Fruit fly (Drosophila melanogaster) Kc167 (cell line): ENCODE data around the gene Larp4B.

Source experiments
- Myc ChIP-seq: fragments of >200 bp; optimal IDR thresholded peaks from 2 replicates; lab custom pipeline; 2017; ENCODE audit warnings: missing external identifiers
- Sin3A ChIP-seq: fragments of >200 bp; optimal IDR thresholded peaks from 2 replicates; lab custom pipeline; 2018; ENCODE audit warnings: missing external identifiers
- h ChIP-seq: fragments of >200 bp; optimal IDR thresholded peaks from 3 replicates; lab custom pipeline; 2018; ENCODE audit warnings: missing external identifiers
- insv ChIP-seq: fragments of >200 bp; optimal IDR thresholded peaks from 3 replicates; lab custom pipeline; 2018; ENCODE audit warnings: missing external identifiers
- psq ChIP-seq: fragments of >200 bp; optimal IDR thresholded peaks from 2 replicates; lab custom pipeline; 2017; ENCODE audit warnings: missing external identifiers
- ttk ChIP-seq: sonication (Bioruptor generic); optimal IDR thresholded peaks from 2 replicates; lab custom pipeline; 2017; ENCODE audit warnings: missing external identifiers

Larp4B gene

dm6 chr3L:3198447-3199402, 25.9 kb upstream of the Larp4B start, which contains the start of the genes CG32276 and gry:
Gene CG32276, minus strand, starts transcription at chr3L:3199047.
Gene gry, plus strand, starts transcription at chr3L:3199090.
- TF ChIP-seq Sin3A (no peak), insv (lab: Kevin White, UChicago) (no peak), ttk (lab: Kevin White, UChicago) (no peak), Myc (lab: Kevin White, UChicago) (no peak), h (lab: Kevin White, UChicago) (no peak), psq (lab: Kevin White, UChicago) (no peak)

dm6 chr3L:3203062-3203461, 21.6 kb upstream of the Larp4B start, which contains the start of gene CG32271:
Gene CG32271, minus strand, starts transcription at chr3L:3203162.
- no peak for TF ChIP-seq ttk (lab: Kevin White, UChicago)
- no peak for TF ChIP-seq psq (lab: Kevin White, UChicago)
- TF ChIP-seq h (lab: Kevin White, UChicago), result no peak
- no peak for TF ChIP-seq Myc (lab: Kevin White, UChicago)
- TF ChIP-seq Sin3A, result no peak

dm6 chr3L:3204348-3204747, 20.3 kb upstream of the Larp4B start, which contains the start of gene CG33159:
Gene CG33159, minus strand, starts transcription at chr3L:3204448.
- TF ChIP-seq insv (lab: Kevin White, UChicago) (no peak), Sin3A (no peak), ttk (lab: Kevin White, UChicago) (no peak), psq (lab: Kevin White, UChicago) (no peak), Myc (lab: Kevin White, UChicago) (no peak), h (lab: Kevin White, UChicago) (no peak)

DNA sequence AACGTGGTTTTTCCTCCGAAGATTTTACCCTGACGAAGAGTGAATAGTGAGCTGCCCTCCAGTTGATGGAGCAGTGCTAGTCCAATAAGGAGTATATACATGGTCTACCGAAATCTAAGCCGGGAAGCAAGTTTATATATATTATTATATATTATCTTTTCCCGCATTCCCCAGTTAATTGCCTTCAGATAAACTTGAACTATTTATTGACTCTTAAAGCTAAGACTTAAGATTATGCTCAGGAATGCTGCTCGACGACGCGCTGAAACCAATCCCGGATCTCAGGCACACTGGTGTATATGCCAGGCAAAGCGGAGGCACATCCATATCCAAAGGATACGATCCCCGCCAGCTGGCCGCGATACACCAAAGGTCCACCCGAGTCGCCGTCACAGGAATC, 19.3 kb upstream of the Larp4B start, which contains the start of gene CG32277:
CG32277 (minus strand) TSS at position 101 of the 400 bp plus-strand sequence.
- TF ChIP-seq ttk (lab: Kevin White, UChicago) (no peak), h (lab: Kevin White, UChicago) (no peak), Myc (lab: Kevin White, UChicago) (no peak), psq (lab: Kevin White, UChicago) (no peak), insv (lab: Kevin White, UChicago) (no peak), Sin3A (no peak)

DNA sequence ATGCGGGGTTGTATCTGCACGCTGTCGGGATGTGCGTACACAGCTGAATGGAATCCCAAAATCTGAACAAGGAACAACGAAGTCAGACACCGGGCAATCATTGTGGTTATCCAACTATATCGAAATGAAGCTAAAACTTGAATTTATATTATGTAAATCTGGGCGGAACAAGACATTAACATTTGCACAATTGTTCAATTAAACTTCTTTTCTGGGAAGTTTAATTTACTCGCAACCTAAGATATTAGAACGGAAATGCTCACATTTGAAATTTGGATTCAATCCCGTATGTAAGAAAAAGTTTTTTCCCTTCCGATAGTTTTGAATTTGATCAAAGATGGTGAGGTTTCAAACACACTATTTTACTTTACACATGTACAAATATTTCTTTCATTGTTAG, 18.4 kb upstream of the Larp4B start, which contains the start of gene CG33160:
CG33160 (minus strand) TSS at position 101 of the 400 bp plus-strand sequence.
- TF ChIP-seq h (lab: Kevin White, UChicago), result no peak
- TF ChIP-seq psq (lab: Kevin White, UChicago), result no peak
- no peak for TF ChIP-seq insv (lab: Kevin White, UChicago)
- no peak for TF ChIP-seq Myc (lab: Kevin White, UChicago)
- no peak for TF ChIP-seq Sin3A
- TF ChIP-seq ttk (lab: Kevin White, UChicago), result no peak

- TF ChIP-seq Myc (lab: Kevin White, UChicago) (no peak), h (lab: Kevin White, UChicago) (no peak)
These were observed 15.7 kb upstream of the Larp4B start, which contains the start of the genes CG32269 and CG32270 for dm6 chr3L:3208895-3209294. Gene CG32269, minus strand, starts transcription at chr3L:3208985. Gene CG32270, minus strand, starts transcription at chr3L:3208985.

DNA sequence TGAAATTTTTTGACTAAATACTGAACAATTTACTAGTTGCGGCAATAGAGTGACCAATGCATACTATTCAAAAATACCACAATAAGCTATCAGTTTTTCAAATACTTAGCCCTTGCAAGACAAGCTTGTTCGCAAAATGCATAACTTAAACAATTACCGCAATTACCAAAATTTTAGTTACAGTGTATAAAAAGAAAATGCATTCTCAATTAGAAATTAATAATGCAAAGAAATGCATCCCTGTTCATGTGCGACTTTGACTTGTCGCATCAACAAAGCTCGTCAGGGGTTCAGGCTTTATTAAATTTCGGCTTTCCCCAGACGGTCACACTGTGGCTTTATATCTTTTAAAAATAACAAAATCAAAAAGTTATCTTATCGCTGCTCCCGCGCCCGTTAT, 5.8 kb upstream of the Larp4B start, which contains the start of the genes hob and nSMase:
hob (minus strand) TSS at position 62 of the 400 bp plus-strand sequence.
nSMase (plus strand) TSS at position 298 of the 400 bp plus-strand sequence.
- TF ChIP-seq ttk (lab: Kevin White, UChicago) (no peak), insv (lab: Kevin White, UChicago) (no peak), Myc (lab: Kevin White, UChicago) (no peak), h (lab: Kevin White, UChicago) (no peak), psq (lab: Kevin White, UChicago) (no peak), Sin3A (no peak)

- TF ChIP-seq insv (lab: Kevin White, UChicago), result no peak
- TF ChIP-seq psq (lab: Kevin White, UChicago), result no peak
- TF ChIP-seq Myc (lab: Kevin White, UChicago), result no peak
These were observed 1.8 kb upstream of the Larp4B start, which contains the start of the genes RpL28 and eIF1 for dm6 chr3L:3222643-3223389. Gene RpL28, minus strand, starts transcription at chr3L:3222960. Gene eIF1, plus strand, starts transcription at chr3L:3223341.

dm6 chr3L:3223390-3223914, 1.2 kb upstream of the Larp4B start:
- no peak for TF ChIP-seq Myc (lab: Kevin White, UChicago)
- TF ChIP-seq Sin3A, result no peak
- TF ChIP-seq ttk (lab: Kevin White, UChicago), result no peak
- no peak for TF ChIP-seq insv (lab: Kevin White, UChicago)
- TF ChIP-seq h (lab: Kevin White, UChicago), result no peak
- no peak for TF ChIP-seq psq (lab: Kevin White, UChicago)

DNA sequence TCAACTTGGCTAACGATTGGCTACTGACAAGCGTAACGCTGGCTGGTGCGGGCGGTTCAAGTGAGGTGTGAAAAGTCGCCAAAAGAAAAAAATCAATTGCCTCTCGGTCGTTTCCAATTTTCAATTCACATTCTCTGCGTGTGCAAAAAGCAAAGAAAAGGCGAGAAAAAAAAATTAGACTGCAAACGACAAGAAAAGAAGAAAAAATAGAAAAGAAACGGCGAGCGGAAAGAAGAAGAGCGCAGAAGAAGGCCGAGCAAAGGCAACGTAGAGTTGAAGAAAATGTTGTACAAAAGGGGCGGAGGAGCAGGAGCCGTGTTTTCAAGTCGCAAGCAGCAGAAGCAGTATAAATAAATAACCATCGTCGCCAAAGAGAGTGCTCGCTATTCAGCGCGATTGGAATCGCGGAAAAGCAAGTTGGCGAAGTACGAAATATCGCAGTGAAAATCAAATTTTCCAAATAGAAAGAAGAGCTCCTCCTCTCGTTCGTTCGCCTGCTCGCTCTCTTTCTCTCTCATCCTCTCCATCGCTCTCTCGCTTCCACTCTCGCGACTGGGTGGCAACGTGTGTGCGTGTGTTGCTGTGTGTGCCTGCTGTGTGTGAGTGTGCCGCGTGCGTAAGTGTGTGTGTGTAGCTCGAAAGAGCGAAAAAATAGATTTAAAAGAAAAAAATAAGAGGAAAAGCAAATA, 1.3 kb downstream of the Larp4B start:
- TF ChIP-seq insv (lab: Kevin White, UChicago), result no peak
- TF ChIP-seq psq (lab: Kevin White, UChicago), result no peak
- no peak for TF ChIP-seq Myc (lab: Kevin White, UChicago)
- TF ChIP-seq ttk (lab: Kevin White, UChicago), result no peak
- no peak for TF ChIP-seq h (lab: Kevin White, UChicago)
- no peak for TF ChIP-seq Sin3A
